Fruit fly (Drosophila melanogaster) whole organism, embryonic: ENCODE data around the gene mon2.

Experiments used
- Adf1 ChIP-seq: fragments of 200-800 bp; sonication (Bioruptor generic); IDR thresholded peaks from 2 replicates; pipeline ENCODE4 v1.3.6; 2022; ENCODE audit warnings: missing biosample characterization, missing genetic modification characterization
- B-H1 ChIP-seq: fragments of 200-800 bp; sonication (Bioruptor generic); IDR thresholded peaks from 3 replicates; pipeline ENCODE4 v1.3.6; 2022; ENCODE audit warnings: missing biosample characterization, missing genetic modification characterization
- BEAF-32 ChIP-seq: fragments of 200-800 bp; sonication (Bioruptor generic); optimal IDR thresholded peaks from 3 replicates; lab custom pipeline; 2017; ENCODE audit warnings: missing biosample characterization, missing genetic modification characterization, mild to moderate bottlenecking, moderate library complexity, missing genetic modification reagents
- BtbVII ChIP-seq: fragments of 200-800 bp; sonication (Bioruptor generic); optimal IDR thresholded peaks from 3 replicates; lab custom pipeline; 2017; ENCODE audit warnings: missing biosample characterization, mild to moderate bottlenecking, missing genetic modification characterization
- Bteb2 ChIP-seq: fragments of 200-800 bp; sonication (Bioruptor generic); optimal IDR thresholded peaks from 2 replicates; lab custom pipeline; 2016; ENCODE audit warnings: missing biosample characterization, missing genetic modification characterization
- CG10274 ChIP-seq: fragments of 200-800 bp; sonication (Bioruptor generic); optimal IDR thresholded peaks from 3 replicates; lab custom pipeline; 2017; ENCODE audit warnings: missing biosample characterization, mild to moderate bottlenecking, missing genetic modification characterization
- CG10321 ChIP-seq: fragments of 200-800 bp; sonication (Bioruptor generic); IDR thresholded peaks from 2 replicates; pipeline ENCODE4 v1.3.6; 2022; ENCODE audit warnings: missing biosample characterization, missing genetic modification characterization
- CG10462 ChIP-seq: fragments of 200-800 bp; sonication (Bioruptor generic); optimal IDR thresholded peaks from 2 replicates; lab custom pipeline; 2016; ENCODE audit warnings: missing biosample characterization, missing genetic modification characterization
- CG10543 ChIP-seq: fragments of 200-800 bp; sonication (Bioruptor generic); optimal IDR thresholded peaks from 3 replicates; lab custom pipeline; 2017; ENCODE audit warnings: missing biosample characterization, mild to moderate bottlenecking, missing genetic modification characterization, moderate library complexity
- CG10959 ChIP-seq: fragments of 200-800 bp; sonication (Bioruptor generic); IDR thresholded peaks from 2 replicates; pipeline ENCODE4 v1.3.6; 2022; ENCODE audit warnings: missing biosample characterization, missing genetic modification characterization
- CG12769 ChIP-seq: fragments of 200-800 bp; sonication (Bioruptor generic); optimal IDR thresholded peaks from 2 replicates; lab custom pipeline; 2019; ENCODE audit warnings: missing biosample characterization, mild to moderate bottlenecking, missing genetic modification characterization, moderate library complexity
- CG14710 ChIP-seq: fragments of 200-800 bp; sonication (Bioruptor generic); optimal IDR thresholded peaks from 3 replicates; lab custom pipeline; 2019; ENCODE audit warnings: missing biosample characterization, mild to moderate bottlenecking, missing genetic modification characterization, moderate library complexity
- CG18262 ChIP-seq: fragments of 200-800 bp; optimal IDR thresholded peaks from 3 replicates; lab custom pipeline; 2019; ENCODE audit warnings: missing biosample characterization, mild to moderate bottlenecking, missing genetic modification characterization, moderate library complexity
- CG18476 ChIP-seq: fragments of 200-800 bp; sonication (Bioruptor generic); optimal IDR thresholded peaks from 2 replicates; lab custom pipeline; 2016; ENCODE audit warnings: missing biosample characterization, mild to moderate bottlenecking, missing genetic modification characterization
- CG3281 ChIP-seq: fragments of 200-800 bp; sonication (Bioruptor generic); optimal IDR thresholded peaks from 3 replicates; lab custom pipeline; 2017; ENCODE audit warnings: missing biosample characterization, mild to moderate bottlenecking, missing genetic modification characterization
- CG3407 ChIP-seq: fragments of 200-800 bp; sonication (Bioruptor generic); optimal IDR thresholded peaks from 2 replicates; lab custom pipeline; 2018; ENCODE audit warnings: missing biosample characterization, mild to moderate bottlenecking, missing genetic modification characterization
- CG4730 ChIP-seq: fragments of 200-800 bp; sonication (Bioruptor generic); IDR thresholded peaks from 2 replicates; pipeline ENCODE4 v1.3.6; 2022; ENCODE audit warnings: missing biosample characterization, missing genetic modification characterization
- CG4854 ChIP-seq: fragments of 200-800 bp; sonication (Bioruptor generic); optimal IDR thresholded peaks from 2 replicates; lab custom pipeline; 2016; ENCODE audit warnings: missing biosample characterization, missing genetic modification characterization, inconsistent platforms
- CG6683 ChIP-seq: fragments of 200-800 bp; sonication (Bioruptor generic); optimal IDR thresholded peaks from 2 replicates; lab custom pipeline; 2017; ENCODE audit warnings: missing biosample characterization, mild to moderate bottlenecking, missing genetic modification characterization, missing genetic modification reagents
- CG8281 ChIP-seq: fragments of 200-800 bp; sonication (Bioruptor generic); optimal IDR thresholded peaks from 2 replicates; lab custom pipeline; 2018; ENCODE audit warnings: missing biosample characterization, mild to moderate bottlenecking, missing genetic modification characterization, moderate library complexity
- Dll ChIP-seq: fragments of 200-800 bp; sonication (Bioruptor generic); IDR thresholded peaks from 4 replicates; pipeline ENCODE4 v1.3.6; 2022; ENCODE audit warnings: missing biosample characterization, missing genetic modification characterization; ENCODE audit not compliant: partially characterized antibody
- H2.0 ChIP-seq: fragments of 200-800 bp; sonication (Bioruptor generic); IDR thresholded peaks from 2 replicates; pipeline ENCODE4 v1.3.6; 2022; ENCODE audit warnings: missing biosample characterization, missing genetic modification characterization
- HmgZ ChIP-seq: fragments of 200-800 bp; sonication (Bioruptor generic); optimal IDR thresholded peaks from 2 replicates; lab custom pipeline; 2018; ENCODE audit warnings: missing biosample characterization, mild to moderate bottlenecking, missing genetic modification characterization
- MTF-1 ChIP-seq: fragments of 200-800 bp; sonication (Bioruptor generic); optimal IDR thresholded peaks from 2 replicates; lab custom pipeline; 2018; ENCODE audit warnings: missing biosample characterization, mild to moderate bottlenecking, missing genetic modification characterization, borderline replicate concordance
- Myb ChIP-seq: fragments of 200-800 bp; sonication (Bioruptor generic); optimal IDR thresholded peaks from 2 replicates; lab custom pipeline; 2016; ENCODE audit warnings: missing biosample characterization, missing genetic modification characterization
- Oli ChIP-seq: fragments of 200-800 bp; sonication (Bioruptor generic); optimal IDR thresholded peaks from 2 replicates; lab custom pipeline; 2018; ENCODE audit warnings: missing biosample characterization, mild to moderate bottlenecking, missing genetic modification characterization, moderate library complexity
- Scr ChIP-seq: fragments of 200-800 bp; sonication (Bioruptor generic); IDR thresholded peaks from 2 replicates; pipeline ENCODE4 v1.3.6; 2022; ENCODE audit warnings: missing biosample characterization, missing genetic modification characterization; ENCODE audit not compliant: partially characterized antibody
- Ssrp ChIP-seq: fragments of 200-800 bp; sonication (Bioruptor generic); optimal IDR thresholded peaks from 2 replicates; lab custom pipeline; 2018; ENCODE audit warnings: missing biosample characterization, mild to moderate bottlenecking, missing genetic modification characterization, moderate library complexity
- Stat92E ChIP-seq, 3 experiments: fragments of >200 bp in 2 of 3; fragments of 200-800 bp in 1 of 3; sonication (Bioruptor generic) in 1 of 3; optimal IDR thresholded peaks; 2 replicates each; lab custom pipeline; 2017 to 2019; ENCODE audit warnings: missing biosample characterization in 3 of 3, missing genetic modification characterization in 3 of 3, mild to moderate bottlenecking in 1 of 3, moderate library complexity in 1 of 3
- YL-1 ChIP-seq: fragments of 200-800 bp; sonication (Bioruptor generic); optimal IDR thresholded peaks from 3 replicates; lab custom pipeline; 2017; ENCODE audit warnings: missing biosample characterization, mild to moderate bottlenecking, missing genetic modification characterization
- ash1 ChIP-seq: fragments of 200-800 bp; sonication (Bioruptor generic); optimal IDR thresholded peaks from 2 replicates; lab custom pipeline; 2018; ENCODE audit warnings: missing biosample characterization, mild to moderate bottlenecking, missing genetic modification characterization
- ato ChIP-seq: fragments of 200-800 bp; sonication (Bioruptor generic); IDR thresholded peaks from 2 replicates; pipeline ENCODE4 v1.3.6; 2022; ENCODE audit warnings: missing biosample characterization, missing genetic modification characterization; ENCODE audit not compliant: partially characterized antibody
- chif ChIP-seq, 2 experiments: fragments of 200-800 bp; sonication (Bioruptor generic); optimal IDR thresholded peaks; 3 replicates each; lab custom pipeline; 2016; ENCODE audit warnings: missing biosample characterization in 2 of 2, missing genetic modification characterization in 2 of 2
- croc ChIP-seq: fragments of 200-800 bp; sonication (Bioruptor generic); conservative IDR thresholded peaks from 3 replicates; pipeline ENCODE4 v1.3.6; 2022; ENCODE audit warnings: missing biosample characterization, missing genetic modification characterization
- crol ChIP-seq: fragments of 200-800 bp; sonication (Bioruptor generic); IDR thresholded peaks from 2 replicates; pipeline ENCODE4 v1.3.6; 2022; ENCODE audit warnings: missing biosample characterization, missing genetic modification characterization
- dmrt11E ChIP-seq: fragments of 200-800 bp; sonication (Bioruptor generic); optimal IDR thresholded peaks from 3 replicates; lab custom pipeline; 2018; ENCODE audit warnings: missing biosample characterization, mild to moderate bottlenecking, missing genetic modification characterization, moderate library complexity
- esg ChIP-seq: fragments of 200-800 bp; sonication (Bioruptor generic); conservative IDR thresholded peaks from 2 replicates; pipeline ENCODE4 v1.3.6; 2022; ENCODE audit warnings: missing biosample characterization, missing genetic modification characterization
- ftz-f1 ChIP-seq: fragments of 200-800 bp; sonication (Bioruptor generic); optimal IDR thresholded peaks from 2 replicates; lab custom pipeline; 2016; ENCODE audit warnings: missing biosample characterization, missing genetic modification characterization
- gcm2 ChIP-seq: fragments of 200-800 bp; sonication (Bioruptor generic); optimal IDR thresholded peaks from 2 replicates; lab custom pipeline; 2016; ENCODE audit warnings: missing biosample characterization, missing genetic modification characterization
- ind ChIP-seq: fragments of 200-800 bp; sonication (Bioruptor generic); optimal IDR thresholded peaks from 3 replicates; lab custom pipeline; 2016; ENCODE audit warnings: missing biosample characterization, missing genetic modification characterization
- insv ChIP-seq, 2 experiments: fragments of 200-800 bp; sonication (Bioruptor generic); optimal IDR thresholded peaks; 3 replicates each; lab custom pipeline; 2016 to 2018; ENCODE audit warnings: missing biosample characterization in 2 of 2, missing genetic modification characterization in 2 of 2
- ro ChIP-seq: fragments of 200-800 bp; sonication (Bioruptor generic); IDR thresholded peaks from 2 replicates; pipeline ENCODE4 v1.3.6; 2022; ENCODE audit warnings: missing biosample characterization, missing genetic modification characterization
- seq ChIP-seq: fragments of 200-800 bp; sonication (Bioruptor generic); IDR thresholded peaks from 2 replicates; pipeline ENCODE4 v1.3.6; 2022; ENCODE audit warnings: missing biosample characterization, missing genetic modification characterization
- sna ChIP-seq: fragments of 200-800 bp; sonication (Bioruptor generic); IDR thresholded peaks from 2 replicates; pipeline ENCODE4 v1.3.6; 2022; ENCODE audit warnings: missing biosample characterization, missing genetic modification characterization; ENCODE audit not compliant: partially characterized antibody
- sr ChIP-seq: fragments of 200-800 bp; sonication (Bioruptor generic); IDR thresholded peaks from 3 replicates; pipeline ENCODE4 v1.3.6; 2022; ENCODE audit warnings: missing biosample characterization, missing genetic modification characterization
- tll ChIP-seq, 2 experiments: fragments of 200-800 bp in 1 of 2; fragments of >200 bp in 1 of 2; sonication (Bioruptor generic) in 1 of 2; optimal IDR thresholded peaks; 2 replicates each; lab custom pipeline; 2017 to 2019; ENCODE audit warnings: missing biosample characterization in 2 of 2, missing genetic modification characterization in 2 of 2, mild to moderate bottlenecking in 1 of 2, moderate library complexity in 1 of 2
- unpg ChIP-seq: fragments of 200-800 bp; sonication (Bioruptor generic); optimal IDR thresholded peaks from 3 replicates; lab custom pipeline; 2018; ENCODE audit warnings: missing biosample characterization, mild to moderate bottlenecking, missing genetic modification characterization, moderate library complexity
- usp ChIP-seq: fragments of >200 bp; optimal IDR thresholded peaks from 2 replicates; lab custom pipeline; 2017; ENCODE audit warnings: missing biosample characterization, missing genetic modification characterization
- zfh1 ChIP-seq: fragments of 200-800 bp; sonication (Bioruptor generic); IDR thresholded peaks from 3 replicates; pipeline ENCODE4 v1.3.6; 2022; ENCODE audit warnings: missing biosample characterization, missing genetic modification characterization

mon2 gene

dm6 chr2L:8159498-8159897, 35.7 kb upstream of the mon2 start, which contains the start of the genes PAPLA1 and Rbsn-5 (continued):
- TF ChIP-seq CG18262 (tag; lab: Kevin White, UChicago): peak; percentile 90
- TF ChIP-seq seq (GFP tag; lab: Robert Waterston, UW): peak; percentile 80
- peak; percentile 51; the same call in 3 of the 4 replicates for TF ChIP-seq Dll (GFP tag; lab: Robert Waterston, UW)
- peak; percentile 76 for TF ChIP-seq dmrt11E (tag; lab: Kevin White, UChicago)
- peak in 1 of 2 experiments; percentile 46 for TF ChIP-seq insv (GFP tag; optimal IDR thresholded peaks at IDR 0.05; lab: Kevin White, UChicago)
- TF ChIP-seq H2.0: peak; percentile 91
- TF ChIP-seq HmgZ (tag; lab: Kevin White, UChicago): peak; percentile 97
- TF ChIP-seq CG3281: peak; percentile 93
- TF ChIP-seq CG10543: peak; percentile 94
- peak; percentile 90 for TF ChIP-seq B-H1 (GFP tag; lab: Robert Waterston, UW)
- peak; percentile 84 for TF ChIP-seq croc (GFP tag; lab: Robert Waterston, UW)
- TF ChIP-seq Bteb2 (GFP tag; lab: Kevin White, UChicago): peak; percentile 93
- peak; percentile 93 for TF ChIP-seq CG14710 (tag; lab: Kevin White, UChicago)
- TF ChIP-seq CG10321 (GFP tag; lab: Robert Waterston, UW): peak; percentile 59
- peak; percentile 85 for TF ChIP-seq Myb (GFP tag; lab: Kevin White, UChicago)
- peak; percentile 93 for TF ChIP-seq CG4854 (GFP tag; lab: Kevin White, UChicago)
- peak; percentile 93 for TF ChIP-seq unpg (GFP tag; lab: Kevin White, UChicago)
- peak; percentile 48 for TF ChIP-seq ftz-f1 (GFP tag; lab: Kevin White, UChicago)
- TF ChIP-seq esg (GFP tag; lab: Robert Waterston, UW): peak; percentile 93
- peak; percentile 26; the same call in 1 of the 3 replicates for TF ChIP-seq sr
- TF ChIP-seq BEAF-32 (GFP tag; lab: Kevin White, UChicago): peak; percentile 42
- TF ChIP-seq CG4730 (GFP tag; lab: Robert Waterston, UW): peak; percentile 88
- 0 out of 2 replicates have a peak, but pooled peaks have one; percentile 21 for TF ChIP-seq Scr
- peak; percentile 33; the same call in 1 of the 2 replicates for TF ChIP-seq crol (GFP tag; lab: Robert Waterston, UW)
- peak; percentile 75 for TF ChIP-seq CG10274 (GFP tag; lab: Kevin White, UChicago)
- TF ChIP-seq sna (GFP tag; lab: Robert Waterston, UW): no peak
- TF ChIP-seq gcm2 (GFP tag; lab: Kevin White, UChicago): peak; percentile 92
- TF ChIP-seq CG10959 (GFP tag; lab: Robert Waterston, UW): peak; percentile 72
- TF ChIP-seq Ssrp (tag; lab: Kevin White, UChicago): peak; percentile 92
- TF ChIP-seq Stat92E (GFP tag; optimal IDR thresholded peaks at IDR 0.05; lab: Kevin White, UChicago): no peak
- peak; percentile 71 for TF ChIP-seq ro
- peak; percentile 95 for TF ChIP-seq chif (GFP tag; optimal IDR thresholded peaks at IDR 0.05; lab: Kevin White, UChicago)
- TF ChIP-seq YL-1 (GFP tag; lab: Kevin White, UChicago): peak; percentile 73
- TF ChIP-seq ato (GFP tag; lab: Robert Waterston, UW): no peak
- TF ChIP-seq CG18476: peak; percentile 91
- peak; percentile 79 for TF ChIP-seq MTF-1 (GFP tag; lab: Kevin White, UChicago)
- TF ChIP-seq CG8281: peak; percentile 78
- peak; percentile 96 for TF ChIP-seq CG12769
- TF ChIP-seq usp: no peak
- TF ChIP-seq tll (GFP tag; optimal IDR thresholded peaks at IDR 0.05; lab: Kevin White, UChicago): no peak
- TF ChIP-seq zfh1 (GFP tag; lab: Robert Waterston, UW): peak; percentile 93
- peak; percentile 87 for TF ChIP-seq BtbVII (GFP tag; lab: Kevin White, UChicago)
- TF ChIP-seq ash1: peak; percentile 54
- TF ChIP-seq Oli (tag; lab: Kevin White, UChicago): peak; percentile 90
- peak; percentile 64 for TF ChIP-seq Adf1 (GFP tag; lab: Robert Waterston, UW)
- peak; percentile 83 for TF ChIP-seq CG3407 (GFP tag; lab: Kevin White, UChicago)
- TF ChIP-seq CG10462 (GFP tag; lab: Kevin White, UChicago): peak; percentile 88
- TF ChIP-seq CG6683: peak; percentile 73
- TF ChIP-seq ind (GFP tag; lab: Kevin White, UChicago): peak; percentile 97
